Worm (Caenorhabditis elegans) whole organism, late embryonic: ENCODE data around the gene unc-97.

ENCODE experiments used
- che-1 ChIP-seq: sonication (generic microtip); optimal IDR thresholded peaks from 2 replicates; lab custom pipeline; 2016; ENCODE audit warnings: mild to moderate bottlenecking, missing genetic modification characterization, missing compliant biosample characterization
- npax-4 ChIP-seq: sonication (generic microtip); optimal IDR thresholded peaks from 2 replicates; lab custom pipeline; 2016; ENCODE audit warnings: missing genetic modification characterization, missing compliant biosample characterization

DNA sequence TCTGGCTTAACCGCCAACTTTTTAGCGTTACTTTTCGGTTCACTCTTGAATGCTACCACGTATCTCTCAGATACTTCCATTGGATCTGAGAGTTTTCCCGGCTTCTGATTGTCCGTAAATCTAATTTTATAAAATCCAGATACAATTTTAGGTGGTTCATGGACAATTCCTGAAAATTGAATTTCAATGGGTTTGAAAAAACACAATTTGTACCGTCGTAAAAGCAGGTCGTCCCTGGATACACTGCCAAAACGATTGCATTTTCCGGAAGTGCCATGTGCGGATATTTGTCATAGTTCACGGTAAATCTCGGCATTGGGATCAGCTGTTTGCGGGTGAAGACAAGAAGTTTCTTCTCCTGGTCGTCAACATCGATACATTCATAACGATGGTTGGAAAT lies 46.6 kb downstream of the unc-97 start:
- TF ChIP-seq che-1 (no peak), npax-4 (tag; lab: Kevin White, UChicago) (no peak)
